Fruit fly (Drosophila melanogaster): ENCODE data around the gene wupA.

Gene wupA

dm6 chrX:18101098-18101711 is 15.5 kb downstream of the wupA start, which contains the start of gene Mvb12 (continued):
- no peak; the same call in 3 of the 4 replicates for TF ChIP-seq Dll (GFP tag; IDR thresholded peaks at IDR 0.05; ENCODE audit: partially characterized antibody)
- no peak for TF ChIP-seq Fer2 (tag; optimal IDR thresholded peaks at IDR 0.05)
- no peak for TF ChIP-seq repo (GFP tag; optimal IDR thresholded peaks at IDR 0.05)
- TF ChIP-seq Neu2 (GFP tag; optimal IDR thresholded peaks at IDR 0.05; ENCODE audit: borderline replicate concordance) = no peak
- no peak for TF ChIP-seq cwo (GFP tag; optimal IDR thresholded peaks at IDR 0.05)
- TF ChIP-seq CG18476 (GFP tag; optimal IDR thresholded peaks at IDR 0.05) = no peak
- no peak for TF ChIP-seq CG2889 (GFP tag; IDR thresholded peaks at IDR 0.05)
- TF ChIP-seq trh (GFP tag; optimal IDR thresholded peaks at IDR 0.05) = no peak
- no peak for TF ChIP-seq ken (GFP tag; IDR thresholded peaks at IDR 0.05)
- no peak for TF ChIP-seq CG43689 (GFP tag; IDR thresholded peaks at IDR 0.05)
- no peak for TF ChIP-seq CG11696 (GFP tag; IDR thresholded peaks at IDR 0.05)
- TF ChIP-seq pan (optimal IDR thresholded peaks at IDR 0.05) = no peak
- TF ChIP-seq pan (GFP tag; optimal IDR thresholded peaks at IDR 0.05 in 1 of 2, IDR thresholded peaks at IDR 0.05 in 1 of 2) = no peak
- peak; percentile 42; the same call in 2 of the 3 replicates for TF ChIP-seq Aef1 (GFP tag; IDR thresholded peaks at IDR 0.05)
- TF ChIP-seq tx (GFP tag; optimal IDR thresholded peaks at IDR 0.05) = no peak
- no peak for TF ChIP-seq BtbVII (GFP tag; optimal IDR thresholded peaks at IDR 0.05)
- TF ChIP-seq Med (GFP tag) = peak; percentile 76
- TF ChIP-seq CG9609 (GFP tag; optimal IDR thresholded peaks at IDR 0.05) = no peak
- no peak for TF ChIP-seq CG16863 (GFP tag; optimal IDR thresholded peaks at IDR 0.05)
- no peak for TF ChIP-seq lov (optimal IDR thresholded peaks at IDR 0.05)
- TF ChIP-seq lov (GFP tag; IDR thresholded peaks at IDR 0.05) = no peak
- TF ChIP-seq CG17912 (GFP tag; optimal IDR thresholded peaks at IDR 0.05) = no peak
- peak; percentile 7 for TF ChIP-seq CG12071 (GFP tag; optimal IDR thresholded peaks at IDR 0.05)
- TF ChIP-seq zfh2 (GFP tag; optimal IDR thresholded peaks at IDR 0.05) = no peak
- peak in 1 of 2 experiments; percentile 37 for TF ChIP-seq bsh (GFP tag; optimal IDR thresholded peaks at IDR 0.05)
- no peak for TF ChIP-seq Awh (GFP tag; IDR thresholded peaks at IDR 0.05)
- no peak for TF ChIP-seq crol (GFP tag; IDR thresholded peaks at IDR 0.05)
- no peak for TF ChIP-seq CG4617 (GFP tag; optimal IDR thresholded peaks at IDR 0.05; ENCODE audit: borderline replicate concordance)
- TF ChIP-seq H2.0 (GFP tag; IDR thresholded peaks at IDR 0.05) = no peak
- no peak for TF ChIP-seq CG8089 (GFP tag; optimal IDR thresholded peaks at IDR 0.05)
- peak; percentile 17 for TF ChIP-seq CG2202 (tag; optimal IDR thresholded peaks at IDR 0.05)
- TF ChIP-seq CG14860 (GFP tag; IDR thresholded peaks at IDR 0.05; ENCODE audit: partially characterized antibody) = peak; percentile 50; the same call in 2 of the 3 replicates
- no peak for TF ChIP-seq btn (GFP tag; optimal IDR thresholded peaks at IDR 0.05)
- TF ChIP-seq scrt (GFP tag; optimal IDR thresholded peaks at IDR 0.05) = no peak
- no peak for TF ChIP-seq Doc2 (GFP tag; IDR thresholded peaks at IDR 0.05)
- 0 out of 2 replicates have a peak, but pooled peaks have one; percentile 20 for TF ChIP-seq ara (GFP tag; IDR thresholded peaks at IDR 0.05)
- no peak for TF ChIP-seq CG18599 (GFP tag; optimal IDR thresholded peaks at IDR 0.05)
- TF ChIP-seq CG9797 (GFP tag; optimal IDR thresholded peaks at IDR 0.05) = no peak
- no peak for TF ChIP-seq klu (GFP tag; IDR thresholded peaks at IDR 0.05)
- TF ChIP-seq Blimp-1 (GFP tag; optimal IDR thresholded peaks at IDR 0.05) = no peak
- TF ChIP-seq Adf1 (GFP tag; IDR thresholded peaks at IDR 0.05) = no peak
- no peak for TF ChIP-seq Hr3 (GFP tag; optimal IDR thresholded peaks at IDR 0.05)
- no peak for TF ChIP-seq GATAe (GFP tag; conservative IDR thresholded peaks at IDR 0.05)
- TF ChIP-seq ash1 (GFP tag; optimal IDR thresholded peaks at IDR 0.05) = no peak
- 0 out of 2 replicates have a peak, but pooled peaks have one; percentile 20 for TF ChIP-seq CG2129 (GFP tag; IDR thresholded peaks at IDR 0.05; ENCODE audit: partially characterized antibody)
- TF ChIP-seq CG30431 (GFP tag; optimal IDR thresholded peaks at IDR 0.05) = no peak
- TF ChIP-seq MTF-1 (GFP tag; optimal IDR thresholded peaks at IDR 0.05; ENCODE audit: borderline replicate concordance) = no peak
- TF ChIP-seq nerfin-1 (tag; optimal IDR thresholded peaks at IDR 0.05) = peak; percentile 38
- TF ChIP-seq h (optimal IDR thresholded peaks at IDR 0.05) = no peak
- TF ChIP-seq CG12769 (tag; optimal IDR thresholded peaks at IDR 0.05) = peak; percentile 85
- no peak for TF ChIP-seq CG8765 (GFP tag; IDR thresholded peaks at IDR 0.05)
